Worm (Caenorhabditis elegans): ENCODE data around the gene trxr-2.

Gene trxr-2

DNA sequence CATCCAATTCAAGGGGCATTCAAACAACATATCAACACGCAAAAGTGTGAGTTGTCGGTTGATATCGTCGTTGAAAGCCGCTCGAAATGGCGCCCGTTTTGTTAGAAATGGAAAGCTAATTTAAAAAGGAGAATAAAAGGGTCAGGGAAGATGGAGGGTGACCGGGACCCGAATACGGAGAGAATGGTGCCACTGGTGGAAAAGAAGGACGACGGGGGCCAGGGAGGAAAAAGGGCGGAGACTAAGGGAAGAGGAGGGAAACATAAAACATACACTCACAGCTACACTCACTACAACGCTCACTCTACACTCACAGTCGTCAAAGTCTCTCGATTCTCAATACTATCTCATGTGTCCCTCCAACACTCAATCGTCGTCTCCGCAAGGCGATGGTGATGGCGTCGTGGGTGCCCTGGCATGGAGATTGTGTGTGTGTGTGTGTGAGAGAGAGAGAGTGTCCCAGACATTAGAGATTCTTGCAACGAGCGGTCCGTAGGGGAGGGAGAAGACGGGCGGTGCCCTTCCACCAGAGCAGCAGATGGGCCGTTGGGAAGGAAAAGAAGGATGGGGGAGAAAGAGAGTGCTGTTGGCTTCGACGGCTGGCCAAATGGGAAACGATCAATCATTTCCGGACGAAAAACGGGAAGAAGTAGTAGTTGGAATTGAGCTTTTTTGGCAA, 39.4 kb upstream of the trxr-2 start (continued):
- TF ChIP-seq eor-1 (tag; optimal IDR thresholded peaks at IDR 0.05) (no peak), hmg-11 (tag; optimal IDR thresholded peaks at IDR 0.05) (peak; percentile 96), pha-4 (tag; optimal IDR thresholded peaks at IDR 0.05) (no peak), elt-1 (tag; optimal IDR thresholded peaks at IDR 0.05) (peak; percentile 79)

ce11 chrIII:8877002-8877401, 36.6 kb upstream of the trxr-2 start, which contains the start of gene K01F9.2:
TSS of gene K01F9.2 (minus strand) at chrIII:8877128.
- TF ChIP-seq nhr-11 (tag; optimal IDR thresholded peaks at IDR 0.05) (no peak), fkh-10 (GFP tag; optimal IDR thresholded peaks at IDR 0.05) (peak; percentile 96)

- TF ChIP-seq elt-2 (tag; optimal IDR thresholded peaks at IDR 0.05), result peak; percentile 93
- peak; percentile 52 for TF ChIP-seq pha-4 (tag; optimal IDR thresholded peaks at IDR 0.05)
- TF ChIP-seq lin-15B (tag; optimal IDR thresholded peaks at IDR 0.05), result no peak
- TF ChIP-seq pqm-1 (tag; optimal IDR thresholded peaks at IDR 0.05), result peak; percentile 70
- TF ChIP-seq jun-1 (tag; optimal IDR thresholded peaks at IDR 0.05), result peak; percentile 23
- TF ChIP-seq egl-27 (tag; optimal IDR thresholded peaks at IDR 0.05), result no peak
Observed at ce11 chrIII:8878960-8879359, 34.6 kb upstream of the trxr-2 start.

ce11 chrIII:8882333-8882732, 31.2 kb upstream of the trxr-2 start:
- TF ChIP-seq egl-27 (tag; optimal IDR thresholded peaks at IDR 0.05) (no peak), nhr-237 (tag; optimal IDR thresholded peaks at IDR 0.05) (no peak), pha-4 (tag; optimal IDR thresholded peaks at IDR 0.05) (no peak), eor-1 (tag; optimal IDR thresholded peaks at IDR 0.05) (no peak), ceh-82 (tag; optimal IDR thresholded peaks at IDR 0.05) (no peak), lin-39 (tag; optimal IDR thresholded peaks at IDR 0.05) (no peak), mdl-1 (tag; optimal IDR thresholded peaks at IDR 0.05) (no peak), sea-2 (GFP tag; optimal IDR thresholded peaks at IDR 0.05) (no peak), ZK546.5 (tag; optimal IDR thresholded peaks at IDR 0.05) (no peak), unc-39 (tag; optimal IDR thresholded peaks at IDR 0.05) (no peak)

DNA sequence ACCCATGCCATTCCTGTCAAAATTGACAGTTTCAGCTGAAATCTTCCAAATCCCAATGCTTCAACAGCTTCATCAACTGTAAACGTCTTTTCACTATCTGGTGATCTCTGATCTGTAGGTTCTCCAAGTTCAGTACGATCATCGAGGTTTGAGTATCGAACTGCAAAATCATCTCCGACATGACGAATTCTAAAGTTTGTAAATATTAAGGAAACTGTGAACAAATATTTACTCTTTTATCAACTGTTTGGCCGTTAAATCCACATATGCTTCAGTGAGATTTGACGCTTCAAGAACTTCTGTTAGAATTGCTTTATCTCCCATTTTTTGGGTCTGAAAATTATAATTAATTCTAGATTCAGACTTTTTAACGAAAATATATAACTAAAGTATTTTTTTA, 28.4 kb upstream of the trxr-2 start, which contains the start of gene svop-1:
Gene svop-1 (minus strand): TSS at position 339 of the 400 bp plus-strand sequence.
- TF ChIP-seq pqm-1 (tag; optimal IDR thresholded peaks at IDR 0.05), result no peak
- TF ChIP-seq pha-4 (tag; optimal IDR thresholded peaks at IDR 0.05), result peak; percentile 51
- TF ChIP-seq fkh-10 (GFP tag; optimal IDR thresholded peaks at IDR 0.05), result no peak

DNA sequence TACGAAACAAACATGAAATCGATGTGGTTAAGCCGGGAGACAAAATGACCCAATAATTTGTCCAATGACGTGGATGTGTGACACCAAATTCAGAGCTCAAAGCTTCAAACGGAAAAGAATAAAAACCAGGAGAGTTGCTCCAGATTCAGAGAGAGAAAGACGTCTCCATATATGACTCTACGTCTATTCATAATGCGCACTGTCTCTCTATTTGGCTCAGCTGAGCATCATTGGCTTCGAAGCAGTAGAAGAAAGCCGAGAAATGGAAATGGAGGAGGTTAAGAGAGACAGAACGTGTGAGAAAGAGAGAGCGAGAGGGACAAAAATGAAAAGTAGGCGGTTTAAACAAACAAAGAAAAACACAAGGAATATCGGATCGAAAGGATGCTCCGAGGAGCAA, 27.3 kb upstream of the trxr-2 start:
- TF ChIP-seq pha-4 (tag; optimal IDR thresholded peaks at IDR 0.05) (peak; percentile 36), nhr-237 (tag; optimal IDR thresholded peaks at IDR 0.05) (no peak), hmg-11 (tag; optimal IDR thresholded peaks at IDR 0.05) (peak; percentile 24), lin-39 (tag; optimal IDR thresholded peaks at IDR 0.05) (peak; percentile 78), nfya-1 (tag; optimal IDR thresholded peaks at IDR 0.05; ENCODE audit: insufficient read depth) (peak; percentile 45), daf-12 (tag; optimal IDR thresholded peaks at IDR 0.05) (no peak)

DNA sequence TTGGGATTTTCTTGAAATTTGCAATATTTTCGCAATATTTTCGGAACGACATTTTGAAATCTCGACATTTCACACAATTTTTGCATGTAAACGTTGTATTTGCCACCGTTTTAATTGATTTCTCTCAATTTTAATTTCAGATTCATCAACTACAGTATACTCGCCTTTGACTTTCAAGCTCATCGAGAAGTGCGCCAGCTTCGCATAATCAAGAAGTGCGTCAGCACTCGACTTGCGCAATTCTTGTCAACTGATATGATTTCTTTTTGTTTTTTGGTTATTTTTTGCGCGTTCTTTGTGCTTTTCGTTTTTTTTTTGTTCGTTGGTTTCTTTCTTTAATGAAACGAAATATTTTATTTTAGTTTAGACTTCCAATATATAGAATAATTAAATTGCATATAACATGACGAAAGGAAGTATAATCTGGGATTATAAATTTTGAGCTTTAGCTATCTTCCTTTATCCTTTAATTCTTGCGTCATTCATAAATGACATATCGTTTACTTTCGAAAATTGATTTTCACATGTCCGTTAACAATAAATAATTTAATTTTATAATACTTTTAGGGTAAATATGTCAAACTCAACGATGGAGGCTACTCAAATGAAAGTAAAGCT, 26.3 kb upstream of the trxr-2 start, which contains the start of gene famh-136:
Gene famh-136 (plus strand): TSS at position 568 of the 618 bp plus-strand sequence.
- TF ChIP-seq egl-5 (tag; optimal IDR thresholded peaks at IDR 0.05), result peak; percentile 23
- TF ChIP-seq egl-27 (tag; optimal IDR thresholded peaks at IDR 0.05), result no peak
- no peak for TF ChIP-seq nhr-28 (tag; optimal IDR thresholded peaks at IDR 0.05)
- peak; percentile 22 for TF ChIP-seq nhr-77 (tag; optimal IDR thresholded peaks at IDR 0.05)
- peak; percentile 9 for TF ChIP-seq ztf-4 (tag; optimal IDR thresholded peaks at IDR 0.05)
- no peak for TF ChIP-seq mml-1 (tag; optimal IDR thresholded peaks at IDR 0.05)
- TF ChIP-seq elt-3 (tag; optimal IDR thresholded peaks at IDR 0.05), result no peak
- peak; percentile 69 for TF ChIP-seq jun-1 (tag; optimal IDR thresholded peaks at IDR 0.05)
- no peak for TF ChIP-seq unc-39 (tag; optimal IDR thresholded peaks at IDR 0.05)
- no peak for TF ChIP-seq elt-1 (tag; optimal IDR thresholded peaks at IDR 0.05)
- TF ChIP-seq sea-2 (GFP tag; optimal IDR thresholded peaks at IDR 0.05), result no peak
- TF ChIP-seq fkh-10 (GFP tag; optimal IDR thresholded peaks at IDR 0.05), result no peak
- no peak for TF ChIP-seq nhr-76 (tag; optimal IDR thresholded peaks at IDR 0.05)
- peak; percentile 68 for TF ChIP-seq nhr-11 (tag; optimal IDR thresholded peaks at IDR 0.05)
- no peak for TF ChIP-seq ceh-9 (tag; optimal IDR thresholded peaks at IDR 0.05)
- no peak for TF ChIP-seq zag-1 (tag; optimal IDR thresholded peaks at IDR 0.05)
- TF ChIP-seq lin-15B (tag; optimal IDR thresholded peaks at IDR 0.05), result peak; percentile 77
- TF ChIP-seq lin-39 (tag; optimal IDR thresholded peaks at IDR 0.05), result peak; percentile 65
- peak; percentile 95 for TF ChIP-seq pha-4 (tag; optimal IDR thresholded peaks at IDR 0.05)
- TF ChIP-seq daf-12 (tag; optimal IDR thresholded peaks at IDR 0.05), result no peak
- TF ChIP-seq nhr-12 (tag; optimal IDR thresholded peaks at IDR 0.05), result no peak
- no peak for TF ChIP-seq aly-2 (tag; optimal IDR thresholded peaks at IDR 0.05)
- no peak for TF ChIP-seq nhr-23 (tag; optimal IDR thresholded peaks at IDR 0.05)
- peak; percentile 88 for TF ChIP-seq snpc-4 (tag; optimal IDR thresholded peaks at IDR 0.05)
- TF ChIP-seq ceh-28 (tag; optimal IDR thresholded peaks at IDR 0.05), result peak; percentile 71
- TF ChIP-seq ceh-16 (tag; optimal IDR thresholded peaks at IDR 0.05), result no peak
- TF ChIP-seq ZK546.5 (tag; optimal IDR thresholded peaks at IDR 0.05), result no peak
- TF ChIP-seq tbx-2 (tag; optimal IDR thresholded peaks at IDR 0.05), result peak; percentile 69
- no peak for TF ChIP-seq fkh-2 (tag; optimal IDR thresholded peaks at IDR 0.05)
